Worm (Caenorhabditis elegans): ENCODE measurements around the gene M03E7.2.

DNA sequence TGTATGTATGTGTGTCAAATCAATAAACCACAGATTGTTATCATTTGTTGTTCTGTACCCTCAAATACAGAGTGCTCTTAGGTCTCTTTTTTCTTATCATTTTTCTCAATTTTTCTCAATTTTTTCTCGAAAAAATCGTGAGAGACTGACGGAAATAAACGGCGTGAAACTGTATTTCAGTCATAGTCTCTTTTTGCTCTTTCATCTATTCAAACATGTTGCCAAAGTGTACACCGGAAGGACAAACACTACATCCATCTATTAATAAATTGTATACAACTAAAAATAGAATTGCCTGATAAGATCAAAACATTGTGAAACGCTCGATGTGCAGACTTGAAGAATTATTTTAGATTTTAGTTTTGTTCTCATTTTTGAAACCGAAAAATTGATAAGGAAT lies 17.0 kb downstream of the M03E7.2 start:
- TF ChIP-seq lin-15B (tag; optimal IDR thresholded peaks at IDR 0.05): no peak
- no peak for TF ChIP-seq ztf-4 (tag; optimal IDR thresholded peaks at IDR 0.05)
- TF ChIP-seq lir-3 (tag; optimal IDR thresholded peaks at IDR 0.05; ENCODE audit: poor library complexity): no peak
- no peak for TF ChIP-seq tbx-2 (tag; optimal IDR thresholded peaks at IDR 0.05)
- no peak for TF ChIP-seq mdl-1 (tag; optimal IDR thresholded peaks at IDR 0.05)
- no peak for TF ChIP-seq unc-62 (GFP tag; optimal IDR thresholded peaks at IDR 0.05)
- TF ChIP-seq snpc-4 (tag; optimal IDR thresholded peaks at IDR 0.05): no peak
- no peak for TF ChIP-seq dpl-1 (GFP tag; optimal IDR thresholded peaks at IDR 0.05)
- TF ChIP-seq ztf-11 (tag; optimal IDR thresholded peaks at IDR 0.05): no peak
- TF ChIP-seq skn-1 (tag; optimal IDR thresholded peaks at IDR 0.05): no peak
- no peak for TF ChIP-seq ceh-82 (tag; optimal IDR thresholded peaks at IDR 0.05)
